Fruit fly (Drosophila melanogaster): ENCODE data around the gene Sgs3.
A peak's percentile ranks its signal among the peaks of the same experiment; 100 is the strongest.

Sgs3 gene

DNA sequence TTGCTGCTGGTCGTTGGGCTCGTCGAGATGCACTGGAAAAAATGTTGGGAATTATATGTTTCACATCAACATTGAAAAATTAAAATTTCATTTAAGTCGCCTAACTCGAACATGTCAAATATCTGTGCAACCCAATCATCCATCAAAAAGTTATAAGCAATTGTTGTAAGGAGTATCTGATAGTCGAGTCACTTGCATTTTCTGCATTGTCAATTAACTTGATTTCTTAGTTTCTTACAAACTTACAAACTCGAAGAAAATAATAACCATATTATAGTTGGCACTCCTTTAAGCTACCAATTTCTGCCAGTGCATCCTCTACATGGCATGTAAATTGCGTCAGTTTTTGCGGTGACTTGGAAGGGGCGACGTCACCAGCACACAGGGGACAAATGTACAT, 28.9 kb upstream of the Sgs3 start (continued):
- peak; percentile 55 for TF ChIP-seq lab (GFP tag; optimal IDR thresholded peaks at IDR 0.05)
- peak; percentile 79 for TF ChIP-seq sens (GFP tag)
- TF ChIP-seq phol (tag; optimal IDR thresholded peaks at IDR 0.05), result peak; percentile 56
- TF ChIP-seq CTCF (GFP tag; optimal IDR thresholded peaks at IDR 0.05), result no peak
- TF ChIP-seq CG10267 (tag; optimal IDR thresholded peaks at IDR 0.05), result peak; percentile 8
- no peak for TF ChIP-seq CG10462 (GFP tag; optimal IDR thresholded peaks at IDR 0.05)
- TF ChIP-seq CG6791 (GFP tag; IDR thresholded peaks at IDR 0.05; ENCODE audit: partially characterized antibody), result 0 out of 3 replicates have a peak, but pooled peaks have one; percentile 52
- TF ChIP-seq CG8924 (tag; optimal IDR thresholded peaks at IDR 0.05), result peak; percentile 45
- peak; percentile 42 for TF ChIP-seq CG15269 (tag; optimal IDR thresholded peaks at IDR 0.05)
- peak; percentile 57 for TF ChIP-seq dmrt99B (tag; optimal IDR thresholded peaks at IDR 0.05)
- peak; percentile 68 for TF ChIP-seq CG2712 (tag; optimal IDR thresholded peaks at IDR 0.05)
- peak; percentile 37 for TF ChIP-seq nau (GFP tag; optimal IDR thresholded peaks at IDR 0.05)
- TF ChIP-seq CG3163 (GFP tag; optimal IDR thresholded peaks at IDR 0.05), result no peak
- TF ChIP-seq prd (optimal IDR thresholded peaks at IDR 0.05), result no peak
- TF ChIP-seq prd (GFP tag; IDR thresholded peaks at IDR 0.05), result peak; percentile 61; the same call in 2 of the 3 replicates
- TF ChIP-seq Hmr (GFP tag; optimal IDR thresholded peaks at IDR 0.05), result peak; percentile 42
- TF ChIP-seq fru (optimal IDR thresholded peaks at IDR 0.05), result no peak
- TF ChIP-seq jumu (GFP tag; optimal IDR thresholded peaks at IDR 0.05), result no peak
- peak; percentile 2 for TF ChIP-seq CG4617 (GFP tag; optimal IDR thresholded peaks at IDR 0.05; ENCODE audit: borderline replicate concordance)
- peak; percentile 56 for TF ChIP-seq CG18599 (GFP tag; optimal IDR thresholded peaks at IDR 0.05)
- 0 out of 2 replicates have a peak, but pooled peaks have one; percentile 27 for TF ChIP-seq Ada2b (GFP tag; IDR thresholded peaks at IDR 0.05)
- TF ChIP-seq CG30431 (GFP tag; optimal IDR thresholded peaks at IDR 0.05), result peak; percentile 18
- TF ChIP-seq D19B (GFP tag; optimal IDR thresholded peaks at IDR 0.05), result peak; percentile 33
- TF ChIP-seq Ssrp (tag; optimal IDR thresholded peaks at IDR 0.05), result peak; percentile 29
- TF ChIP-seq croc (GFP tag; conservative IDR thresholded peaks at IDR 0.05), result no peak
- TF ChIP-seq tx (GFP tag; optimal IDR thresholded peaks at IDR 0.05), result peak; percentile 32
- peak; percentile 37 for TF ChIP-seq pnt (GFP tag; optimal IDR thresholded peaks at IDR 0.05)
- peak; percentile 20 for TF ChIP-seq Six4 (GFP tag; optimal IDR thresholded peaks at IDR 0.05)
- TF ChIP-seq Xbp1 (GFP tag; optimal IDR thresholded peaks at IDR 0.05), result peak; percentile 31
- no peak for TF ChIP-seq CG15696 (tag; optimal IDR thresholded peaks at IDR 0.05)
- TF ChIP-seq jigr1 (GFP tag; IDR thresholded peaks at IDR 0.05), result 0 out of 3 replicates have a peak, but pooled peaks have one; percentile 22
- no peak for TF ChIP-seq gfzf (GFP tag; optimal IDR thresholded peaks at IDR 0.05)
- 0 out of 3 replicates have a peak, but pooled peaks have one; percentile 37 for TF ChIP-seq CG11695 (GFP tag; IDR thresholded peaks at IDR 0.05)
- no peak for TF ChIP-seq Atf6 (GFP tag; IDR thresholded peaks at IDR 0.05)
- TF ChIP-seq lola (GFP tag; optimal IDR thresholded peaks at IDR 0.05), result peak in 1 of 3 experiments; percentile 29
- TF ChIP-seq CG8290 (GFP tag; optimal IDR thresholded peaks at IDR 0.05), result no peak
- TF ChIP-seq CG8290 (tag; optimal IDR thresholded peaks at IDR 0.05), result no peak
- TF ChIP-seq tio (GFP tag; optimal IDR thresholded peaks at IDR 0.05), result peak; percentile 51
- TF ChIP-seq CG32532 (GFP tag; IDR thresholded peaks at IDR 0.05), result 0 out of 2 replicates have a peak, but pooled peaks have one; percentile 11
- TF ChIP-seq sisA (GFP tag; IDR thresholded peaks at IDR 0.05), result peak; percentile 45; the same call in 1 of the 2 replicates
- peak; percentile 38 for TF ChIP-seq CG9437 (GFP tag; optimal IDR thresholded peaks at IDR 0.05)
- no peak for TF ChIP-seq CG8089 (GFP tag; optimal IDR thresholded peaks at IDR 0.05)
- no peak for TF ChIP-seq CG1792 (GFP tag; optimal IDR thresholded peaks at IDR 0.05)
- TF ChIP-seq CG2889 (GFP tag; IDR thresholded peaks at IDR 0.05), result no peak
- peak; percentile 36 for TF ChIP-seq ems (GFP tag; optimal IDR thresholded peaks at IDR 0.05)
- TF ChIP-seq Dip2 (GFP tag; IDR thresholded peaks at IDR 0.05), result no peak
- TF ChIP-seq ATbp (GFP tag; optimal IDR thresholded peaks at IDR 0.05), result peak; percentile 37
- no peak for TF ChIP-seq sob (GFP tag; IDR thresholded peaks at IDR 0.05)
- peak; percentile 30 for TF ChIP-seq lilli (GFP tag; optimal IDR thresholded peaks at IDR 0.05)
- TF ChIP-seq CG7372 (GFP tag; IDR thresholded peaks at IDR 0.05), result 0 out of 2 replicates have a peak, but pooled peaks have one; percentile 9
- TF ChIP-seq pan (optimal IDR thresholded peaks at IDR 0.05), result no peak
- TF ChIP-seq pan (GFP tag; optimal IDR thresholded peaks at IDR 0.05 in 1 of 2, IDR thresholded peaks at IDR 0.05 in 1 of 2), result peak in 1 of 2 experiments; percentile 23

All from whole organism, embryonic.